Worm (Caenorhabditis elegans) whole organism, L2 larva: ENCODE results near the gene Y7A5A.13.

ENCODE experiments used
- C34F6.9 ChIP-seq: fragments of 150-350 bp; optimal IDR thresholded peaks from 2 replicates; lab custom pipeline; 2014; ENCODE audit warnings: missing biosample characterization, missing genetic modification characterization
- F13H6.1 ChIP-seq: sonication (generic microtip); optimal IDR thresholded peaks from 2 replicates; lab custom pipeline; 2016; ENCODE audit warnings: missing genetic modification characterization, missing compliant biosample characterization
- Y55F3AM.14 ChIP-seq: fragments of 200-800 bp; sonication (Bioruptor generic); optimal IDR thresholded peaks from 2 replicates; lab custom pipeline; 2018; ENCODE audit warnings: mild to moderate bottlenecking, missing genetic modification characterization, missing compliant biosample characterization
- ZK546.5 ChIP-seq: sonication (generic microtip); optimal IDR thresholded peaks from 2 replicates; lab custom pipeline; 2017; ENCODE audit warnings: missing biosample characterization, missing genetic modification characterization
- aly-2 ChIP-seq: fragments of 150-350 bp; optimal IDR thresholded peaks from 2 replicates; lab custom pipeline; 2014; ENCODE audit warnings: missing biosample characterization, missing genetic modification characterization
- ama-1 ChIP-seq: fragments of 150-350 bp; optimal IDR thresholded peaks from 2 replicates; lab custom pipeline; 2018; ENCODE audit warnings: inconsistent platforms
- ceh-82 ChIP-seq: fragments of 150-350 bp; optimal IDR thresholded peaks from 2 replicates; lab custom pipeline; 2014; ENCODE audit warnings: missing biosample characterization, missing genetic modification characterization
- crh-2 ChIP-seq: sonication (generic microtip); optimal IDR thresholded peaks from 2 replicates; lab custom pipeline; 2017; ENCODE audit warnings: missing biosample characterization, missing genetic modification characterization
- dmd-4 ChIP-seq: sonication (generic microtip); optimal IDR thresholded peaks from 2 replicates; lab custom pipeline; 2017; ENCODE audit warnings: missing biosample characterization, missing genetic modification characterization
- egl-27 ChIP-seq: sonication (generic microtip); optimal IDR thresholded peaks from 3 replicates; lab custom pipeline; 2017; ENCODE audit warnings: missing biosample characterization, missing genetic modification reagents, missing genetic modification characterization
- lin-11 ChIP-seq: fragments of 150-350 bp; sonication (generic microtip); optimal IDR thresholded peaks from 2 replicates; lab custom pipeline; 2014; ENCODE audit warnings: missing biosample characterization, missing genetic modification characterization, inconsistent platforms, mixed read lengths
- lin-13 ChIP-seq: fragments of 150-350 bp; optimal IDR thresholded peaks from 2 replicates; lab custom pipeline; 2014; ENCODE audit warnings: missing biosample characterization, missing genetic modification reagents, missing genetic modification characterization
- lin-39 ChIP-seq: fragments of 150-350 bp; optimal IDR thresholded peaks from 2 replicates; lab custom pipeline; 2014; ENCODE audit warnings: missing biosample characterization, missing genetic modification reagents, missing genetic modification characterization
- lsy-2 ChIP-seq, 2 experiments: fragments of 150-350 bp in 1 of 2; sonication (generic microtip) in 1 of 2; optimal IDR thresholded peaks; 2 replicates each; lab custom pipeline; 2014 to 2017; ENCODE audit warnings: missing biosample characterization in 2 of 2, missing genetic modification characterization in 2 of 2
- mab-5 ChIP-seq: fragments of 150-350 bp; optimal IDR thresholded peaks from 2 replicates; lab custom pipeline; 2014; ENCODE audit warnings: missing biosample characterization, missing genetic modification characterization
- mbf-1 ChIP-seq: sonication (generic microtip); optimal IDR thresholded peaks from 2 replicates; lab custom pipeline; 2017; ENCODE audit warnings: missing biosample characterization, missing genetic modification characterization
- mdl-1 ChIP-seq, 2 experiments: fragments of 150-350 bp in 1 of 2; sonication (generic microtip) in 1 of 2; optimal IDR thresholded peaks; 2 replicates each; lab custom pipeline; 2017; ENCODE audit warnings: missing biosample characterization in 2 of 2, missing genetic modification characterization in 2 of 2
- nhr-10 ChIP-seq: sonication (generic microtip); optimal IDR thresholded peaks from 2 replicates; lab custom pipeline; 2017; ENCODE audit warnings: missing biosample characterization, missing genetic modification characterization
- nhr-11 ChIP-seq: fragments of 150-350 bp; optimal IDR thresholded peaks from 2 replicates; lab custom pipeline; 2014; ENCODE audit warnings: missing biosample characterization, missing genetic modification characterization
- nhr-129 ChIP-seq: fragments of 150-350 bp; optimal IDR thresholded peaks from 2 replicates; lab custom pipeline; 2014; ENCODE audit warnings: missing biosample characterization, missing genetic modification characterization
- nhr-21 ChIP-seq: fragments of 150-350 bp; optimal IDR thresholded peaks from 2 replicates; lab custom pipeline; 2014; ENCODE audit warnings: missing biosample characterization, missing genetic modification characterization
- nhr-23 ChIP-seq: fragments of 150-350 bp; optimal IDR thresholded peaks from 2 replicates; lab custom pipeline; 2014; ENCODE audit warnings: missing biosample characterization, missing genetic modification reagents, missing genetic modification characterization
- nhr-237 ChIP-seq: fragments of 150-350 bp; optimal IDR thresholded peaks from 2 replicates; lab custom pipeline; 2014; ENCODE audit warnings: missing biosample characterization, missing genetic modification characterization
- nhr-6 ChIP-seq: fragments of 150-350 bp; optimal IDR thresholded peaks from 2 replicates; lab custom pipeline; 2014; ENCODE audit warnings: missing biosample characterization, missing genetic modification characterization
- peb-1 ChIP-seq: fragments of 150-350 bp; optimal IDR thresholded peaks from 2 replicates; lab custom pipeline; 2014; ENCODE audit warnings: missing biosample characterization, missing genetic modification characterization
- sem-4 ChIP-seq: fragments of 150-350 bp; optimal IDR thresholded peaks from 2 replicates; lab custom pipeline; 2014; ENCODE audit warnings: missing biosample characterization, missing genetic modification reagents, missing genetic modification characterization
- skn-1 ChIP-seq: sonication (generic microtip); optimal IDR thresholded peaks from 2 replicates; lab custom pipeline; 2017; ENCODE audit warnings: missing biosample characterization, missing genetic modification characterization
- sma-3 ChIP-seq: sonication (generic microtip); optimal IDR thresholded peaks from 2 replicates; lab custom pipeline; 2016; ENCODE audit warnings: missing genetic modification reagents, missing genetic modification characterization, missing compliant biosample characterization
- sma-9 ChIP-seq, 2 experiments: fragments of 150-350 bp in 1 of 2; sonication (generic microtip) in 1 of 2; optimal IDR thresholded peaks; 2 replicates each; lab custom pipeline; 2014 to 2016; ENCODE audit warnings: missing genetic modification characterization in 2 of 2, mild to moderate bottlenecking in 1 of 2, missing biosample characterization in 1 of 2, missing compliant biosample characterization in 1 of 2, missing genetic modification reagents in 1 of 2, moderate library complexity in 1 of 2
- snpc-4 ChIP-seq: fragments of 150-350 bp; optimal IDR thresholded peaks from 2 replicates; lab custom pipeline; 2014; ENCODE audit warnings: missing biosample characterization, missing genetic modification characterization
- unc-39 ChIP-seq: fragments of 150-350 bp; optimal IDR thresholded peaks from 2 replicates; lab custom pipeline; 2014; ENCODE audit warnings: missing biosample characterization, missing genetic modification characterization
- unc-55 ChIP-seq: fragments of 150-350 bp; sonication (generic microtip); optimal IDR thresholded peaks from 3 replicates; lab custom pipeline; 2014; ENCODE audit warnings: missing biosample characterization, missing genetic modification reagents, missing genetic modification characterization
- zag-1 ChIP-seq: fragments of 150-350 bp; optimal IDR thresholded peaks from 2 replicates; lab custom pipeline; 2014; ENCODE audit warnings: missing biosample characterization, missing genetic modification characterization
- ztf-4 ChIP-seq: fragments of 150-350 bp; optimal IDR thresholded peaks from 2 replicates; lab custom pipeline; 2014; ENCODE audit warnings: missing biosample characterization, missing genetic modification characterization

The Y7A5A.13 gene

ce11 chrX:15741852-15742251 is 31.8 kb upstream of the Y7A5A.13 start (continued):
- TF ChIP-seq egl-27 (no peak), snpc-4 (tag; lab: Kevin White, UChicago) (peak; percentile 49), C34F6.9 (tag; lab: Kevin White, UChicago) (peak; percentile 13), mdl-1 (tag; optimal IDR thresholded peaks at IDR 0.05; lab: Kevin White, UChicago) (peak in 1 of 2 experiments; percentile 33), peb-1 (tag; lab: Kevin White, UChicago) (no peak)

- TF ChIP-seq nhr-11: no peak
- TF ChIP-seq lin-39 (tag; lab: Kevin White, UChicago): no peak
- TF ChIP-seq nhr-6 (tag; lab: Kevin White, UChicago): no peak
- no peak for TF ChIP-seq lin-11 (tag; lab: Kevin White, UChicago)
- no peak for TF ChIP-seq sma-9 (GFP tag; optimal IDR thresholded peaks at IDR 0.05; lab: Kevin White, UChicago)
- TF ChIP-seq sma-9 (tag; optimal IDR thresholded peaks at IDR 0.05; lab: Kevin White, UChicago): no peak
- no peak for TF ChIP-seq sem-4 (tag; lab: Kevin White, UChicago)
- TF ChIP-seq C34F6.9 (tag; lab: Kevin White, UChicago): no peak
- no peak for TF ChIP-seq nhr-129 (tag; lab: Kevin White, UChicago)
- no peak for TF ChIP-seq ceh-82
- TF ChIP-seq F13H6.1: no peak
- TF ChIP-seq zag-1 (tag; lab: Kevin White, UChicago): no peak
- TF ChIP-seq sma-3: no peak
- no peak for TF ChIP-seq peb-1 (tag; lab: Kevin White, UChicago)
- TF ChIP-seq mbf-1: no peak
- TF ChIP-seq mab-5 (tag; lab: Kevin White, UChicago): no peak
- TF ChIP-seq nhr-23 (tag; lab: Kevin White, UChicago): no peak
- no peak for TF ChIP-seq ama-1 (lab: Kevin White, UChicago)
- no peak for TF ChIP-seq lin-13 (GFP tag; lab: Kevin White, UChicago)
- no peak for TF ChIP-seq ZK546.5
- TF ChIP-seq, all 48 proteins: peak for 0
Observed at ce11 chrX:15742310-15742709, 31.3 kb upstream of the Y7A5A.13 start, which contains the start of gene nhr-255. Gene nhr-255, plus strand, starts transcription at chrX:15742610.

ce11 chrX:15746705-15747104 is 27.0 kb upstream of the Y7A5A.13 start, which contains the start of gene srxa-9:
Gene srxa-9, plus strand, starts transcription at chrX:15747005.
- TF ChIP-seq skn-1 (tag; lab: Kevin White, UChicago): no peak
- no peak for TF ChIP-seq Y55F3AM.14 (GFP tag; lab: Kevin White, UChicago)
- TF ChIP-seq F13H6.1: no peak
- no peak for TF ChIP-seq lin-13 (GFP tag; lab: Kevin White, UChicago)
- TF ChIP-seq zag-1 (tag; lab: Kevin White, UChicago): no peak
- no peak for TF ChIP-seq nhr-6 (tag; lab: Kevin White, UChicago)
- TF ChIP-seq dmd-4 (tag; lab: Kevin White, UChicago): no peak
- no peak for TF ChIP-seq aly-2
- TF ChIP-seq unc-39 (tag; lab: Kevin White, UChicago): no peak
- TF ChIP-seq ztf-4 (tag; lab: Kevin White, UChicago): no peak
- TF ChIP-seq mab-5 (tag; lab: Kevin White, UChicago): no peak
- TF ChIP-seq C34F6.9 (tag; lab: Kevin White, UChicago): no peak
- no peak for TF ChIP-seq ama-1 (lab: Kevin White, UChicago)
- TF ChIP-seq unc-55 (GFP tag; lab: Kevin White, UChicago): no peak
- no peak for TF ChIP-seq ceh-82
- TF ChIP-seq nhr-11: no peak

DNA sequence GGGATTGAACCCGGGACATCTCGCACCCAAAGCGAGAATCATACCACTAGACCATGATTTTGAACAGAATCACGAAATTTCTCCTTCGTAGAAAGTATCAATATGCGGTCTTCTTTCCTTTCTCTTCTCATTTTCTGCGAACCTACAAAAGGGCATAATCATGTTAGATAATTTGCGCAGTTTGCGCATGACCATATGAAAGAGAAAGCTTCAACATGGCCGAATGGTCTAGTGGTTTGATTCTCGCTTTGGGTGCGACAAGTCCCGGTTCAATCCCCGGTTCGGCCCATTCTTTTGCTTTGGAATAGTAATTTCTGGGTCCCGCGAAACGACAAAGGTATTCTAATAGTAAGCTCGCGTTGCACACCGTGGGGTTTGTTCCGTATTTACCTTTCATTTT is 25.8 kb upstream of the Y7A5A.13 start:
- peak; percentile 33 for TF ChIP-seq nhr-21
- no peak for TF ChIP-seq crh-2 (tag; lab: Kevin White, UChicago)

ce11 chrX:15751245-15751644 is 22.4 kb upstream of the Y7A5A.13 start:
- TF ChIP-seq Y55F3AM.14 (GFP tag; lab: Kevin White, UChicago): no peak
- no peak for TF ChIP-seq nhr-237 (tag; lab: Kevin White, UChicago)
- no peak for TF ChIP-seq nhr-10 (tag; lab: Kevin White, UChicago)
- TF ChIP-seq F13H6.1: no peak
- no peak for TF ChIP-seq aly-2
- no peak for TF ChIP-seq zag-1 (tag; lab: Kevin White, UChicago)
- TF ChIP-seq unc-39 (tag; lab: Kevin White, UChicago): no peak
- no peak for TF ChIP-seq lsy-2 (tag; optimal IDR thresholded peaks at IDR 0.05; lab: Kevin White, UChicago)
- no peak for TF ChIP-seq lin-39 (tag; lab: Kevin White, UChicago)
